Worm (Caenorhabditis elegans): ENCODE data around the gene W02F12.2.

Gene W02F12.2

ce11 chrV:6709050-6709683, 11.7 kb upstream of the W02F12.2 start, which contains the start of gene dlst-1 (continued):
- peak; percentile 35 for TF ChIP-seq nhr-48 (tag; optimal IDR thresholded peaks at IDR 0.05)
- no peak for TF ChIP-seq ceh-32 (tag; optimal IDR thresholded peaks at IDR 0.05; ENCODE audit: poor library complexity)
- TF ChIP-seq ZK337.2 (GFP tag; IDR thresholded peaks at IDR 0.05) = no peak
- no peak for TF ChIP-seq snpc-1.2 (GFP tag; IDR thresholded peaks at IDR 0.05)
- no peak for TF ChIP-seq lim-7 (GFP tag; IDR thresholded peaks at IDR 0.05)
- no peak for TF ChIP-seq zip-2 (tag; optimal IDR thresholded peaks at IDR 0.05)
- TF ChIP-seq php-3 (GFP tag; IDR thresholded peaks at IDR 0.05) = no peak
- TF ChIP-seq nhr-41 (GFP tag; IDR thresholded peaks at IDR 0.05) = no peak
- no peak for TF ChIP-seq vab-7 (GFP tag; IDR thresholded peaks at IDR 0.05)
- TF ChIP-seq nhr-25 (tag; optimal IDR thresholded peaks at IDR 0.05; ENCODE audit: borderline replicate concordance, insufficient read depth) = no peak
- peak; percentile 34 for TF ChIP-seq hlh-11 (tag; optimal IDR thresholded peaks at IDR 0.05)
- TF ChIP-seq snpc-4 (tag; optimal IDR thresholded peaks at IDR 0.05) = no peak
- no peak for TF ChIP-seq spr-3 (GFP tag; optimal IDR thresholded peaks at IDR 0.05)
- TF ChIP-seq lsy-2 (tag; optimal IDR thresholded peaks at IDR 0.05) = peak in 1 of 2 experiments; percentile 36
- no peak for TF ChIP-seq aly-2 (tag; optimal IDR thresholded peaks at IDR 0.05)
- TF ChIP-seq daf-19 (GFP tag; conservative IDR thresholded peaks at IDR 0.05) = no peak
- no peak for TF ChIP-seq attf-4 (tag; optimal IDR thresholded peaks at IDR 0.05)
- TF ChIP-seq Y5F2A.4 (GFP tag; optimal IDR thresholded peaks at IDR 0.05) = no peak
- peak; percentile 37 for TF ChIP-seq rbr-2 (tag; optimal IDR thresholded peaks at IDR 0.05)
- peak; percentile 54 for TF ChIP-seq mxl-3 (GFP tag; optimal IDR thresholded peaks at IDR 0.05)
- no peak for TF ChIP-seq ctbp-1 (GFP tag; IDR thresholded peaks at IDR 0.05)
- 0 out of 2 replicates have a peak, but pooled peaks have one; percentile 39 for TF ChIP-seq pha-4 (GFP tag; IDR thresholded peaks at IDR 0.05)
- TF ChIP-seq pha-4 (tag; optimal IDR thresholded peaks at IDR 0.05) = no peak
- TF ChIP-seq F10B5.3 (tag; optimal IDR thresholded peaks at IDR 0.05) = no peak
- no peak for TF ChIP-seq dmd-9 (GFP tag; IDR thresholded peaks at IDR 0.05)
- peak; percentile 45 for TF ChIP-seq dve-1 (tag; optimal IDR thresholded peaks at IDR 0.05; ENCODE audit: insufficient read depth)
- TF ChIP-seq zfp-2 (tag; optimal IDR thresholded peaks at IDR 0.05) = no peak
- no peak for TF ChIP-seq lin-29 (GFP tag; IDR thresholded peaks at IDR 0.05)
- peak in 1 of 2 experiments; percentile 13 for TF ChIP-seq daf-16 (GFP tag; optimal IDR thresholded peaks at IDR 0.05)
- TF ChIP-seq daf-16 (tag; optimal IDR thresholded peaks at IDR 0.05) = peak; percentile 53
- TF ChIP-seq cey-2 (tag; optimal IDR thresholded peaks at IDR 0.05; ENCODE audit: borderline replicate concordance, insufficient read depth) = no peak
- no peak for TF ChIP-seq ceh-82 (tag; optimal IDR thresholded peaks at IDR 0.05)
- no peak for TF ChIP-seq daf-12 (tag; optimal IDR thresholded peaks at IDR 0.05)
- TF ChIP-seq lin-39 (tag; optimal IDR thresholded peaks at IDR 0.05) = no peak
- TF ChIP-seq zag-1 (tag; optimal IDR thresholded peaks at IDR 0.05) = no peak
- no peak for TF ChIP-seq nhr-76 (tag; optimal IDR thresholded peaks at IDR 0.05)
- TF ChIP-seq lin-13 (GFP tag; optimal IDR thresholded peaks at IDR 0.05) = no peak
- no peak for TF ChIP-seq jun-1 (tag; optimal IDR thresholded peaks at IDR 0.05)
- TF ChIP-seq mxl-2 (GFP tag; conservative IDR thresholded peaks at IDR 0.05) = no peak
- TF ChIP-seq nhr-42 (GFP tag; IDR thresholded peaks at IDR 0.05) = no peak
- no peak for TF ChIP-seq tag-97 (GFP tag; IDR thresholded peaks at IDR 0.05)
- no peak for TF ChIP-seq ztf-7 (tag; optimal IDR thresholded peaks at IDR 0.05)
- TF ChIP-seq unc-130 (GFP tag; optimal IDR thresholded peaks at IDR 0.05) = peak; percentile 33
- TF ChIP-seq F26F4.8 (GFP tag; conservative IDR thresholded peaks at IDR 0.05) = no peak
- TF ChIP-seq fkh-10 (GFP tag; optimal IDR thresholded peaks at IDR 0.05) = no peak
- TF ChIP-seq unc-39 (tag; optimal IDR thresholded peaks at IDR 0.05) = no peak
- no peak for TF ChIP-seq lin-1 (GFP tag; IDR thresholded peaks at IDR 0.05)
- TF ChIP-seq lin-15B (tag; optimal IDR thresholded peaks at IDR 0.05) = no peak
- TF ChIP-seq ZK546.5 (tag; optimal IDR thresholded peaks at IDR 0.05) = no peak
- TF ChIP-seq ceh-44 (GFP tag; IDR thresholded peaks at IDR 0.05) = no peak
- no peak for TF ChIP-seq D1046.2 (GFP tag; IDR thresholded peaks at IDR 0.05)
- TF ChIP-seq nhr-237 (tag; optimal IDR thresholded peaks at IDR 0.05) = no peak

Measured in whole organism, L4 larva.